Fruit fly (Drosophila melanogaster) whole organism, embryonic: Measurements from ENCODE around the gene CG5639.

Experiments
- Adf1 ChIP-seq: fragments of 200-800 bp; sonication (Bioruptor generic); IDR thresholded peaks from 2 replicates; pipeline ENCODE4 v1.3.6; 2022; ENCODE audit warnings: missing biosample characterization, missing genetic modification characterization
- Antp ChIP-seq: fragments of 200-800 bp; sonication (Bioruptor generic); optimal IDR thresholded peaks from 3 replicates; lab custom pipeline; 2016; ENCODE audit warnings: missing biosample characterization, missing genetic modification characterization
- Awh ChIP-seq: fragments of 200-800 bp; sonication (Bioruptor generic); IDR thresholded peaks from 2 replicates; pipeline ENCODE4, ENCODE4 v1.3.6; 2022; ENCODE audit warnings: missing biosample characterization, missing genetic modification characterization
- B-H1 ChIP-seq: fragments of 200-800 bp; sonication (Bioruptor generic); IDR thresholded peaks from 3 replicates; pipeline ENCODE4 v1.3.6; 2022; ENCODE audit warnings: missing biosample characterization, missing genetic modification characterization
- CG11085 ChIP-seq: fragments of 200-800 bp; sonication (Bioruptor generic); IDR thresholded peaks from 2 replicates; pipeline ENCODE4 v1.3.6; 2022; ENCODE audit warnings: missing biosample characterization, missing genetic modification characterization
- CG11560 ChIP-seq: fragments of 200-800 bp; sonication (Bioruptor generic); IDR thresholded peaks from 3 replicates; pipeline ENCODE4 v1.3.6; 2022; ENCODE audit warnings: missing biosample characterization, missing genetic modification characterization
- CG11695 ChIP-seq: fragments of 200-800 bp; sonication (Bioruptor generic); IDR thresholded peaks from 3 replicates; pipeline ENCODE4 v1.3.6; 2022; ENCODE audit warnings: missing biosample characterization, missing genetic modification characterization
- CG18011 ChIP-seq: fragments of 200-800 bp; sonication (Bioruptor generic); optimal IDR thresholded peaks from 2 replicates; lab custom pipeline; 2017; ENCODE audit warnings: missing biosample characterization, missing genetic modification characterization, mild to moderate bottlenecking, moderate library complexity, missing genotype
- CG18599 ChIP-seq: fragments of 200-800 bp; sonication (Bioruptor generic); optimal IDR thresholded peaks from 3 replicates; lab custom pipeline; 2017; ENCODE audit warnings: missing biosample characterization, missing genetic modification characterization, mild to moderate bottlenecking, moderate library complexity, missing genetic modification reagents
- CG2116 ChIP-seq: fragments of 200-800 bp; sonication (Bioruptor generic); optimal IDR thresholded peaks from 3 replicates; lab custom pipeline; 2018; ENCODE audit warnings: missing biosample characterization, mild to moderate bottlenecking, missing genetic modification characterization
- CG2199 ChIP-seq: fragments of 200-800 bp; sonication (Bioruptor generic); IDR thresholded peaks from 3 replicates; pipeline ENCODE4 v1.3.6; 2022; ENCODE audit warnings: missing biosample characterization, missing genetic modification characterization
- CG2712 ChIP-seq: fragments of 200-800 bp; optimal IDR thresholded peaks from 3 replicates; lab custom pipeline; 2019; ENCODE audit warnings: missing biosample characterization, mild to moderate bottlenecking, missing genetic modification characterization, moderate library complexity
- CG4404 ChIP-seq: fragments of 200-800 bp; sonication (Bioruptor generic); IDR thresholded peaks from 2 replicates; pipeline ENCODE4 v1.3.6; 2022; ENCODE audit warnings: missing biosample characterization, missing genetic modification characterization
- CG5180 ChIP-seq: fragments of 200-800 bp; sonication (Bioruptor generic); optimal IDR thresholded peaks from 3 replicates; lab custom pipeline; 2017; ENCODE audit warnings: missing biosample characterization, missing genetic modification characterization, mild to moderate bottlenecking, moderate library complexity, missing genetic modification reagents
- CG6813 ChIP-seq: fragments of 200-800 bp; sonication (Bioruptor generic); optimal IDR thresholded peaks from 2 replicates; lab custom pipeline; 2017; ENCODE audit warnings: missing biosample characterization, missing genetic modification characterization, mild to moderate bottlenecking, moderate library complexity, missing genetic modification reagents
- D19A ChIP-seq: fragments of 200-800 bp; optimal IDR thresholded peaks from 3 replicates; lab custom pipeline; 2019; ENCODE audit warnings: missing biosample characterization, mild to moderate bottlenecking, missing genetic modification characterization, moderate library complexity
- ERR ChIP-seq: fragments of 200-800 bp; sonication (Bioruptor generic); optimal IDR thresholded peaks from 2 replicates; lab custom pipeline; 2016; ENCODE audit warnings: missing biosample characterization, missing genetic modification characterization
- H15 ChIP-seq: fragments of 200-800 bp; sonication (Bioruptor generic); IDR thresholded peaks from 3 replicates; pipeline ENCODE4 v1.3.6; 2022; ENCODE audit warnings: missing biosample characterization, missing genetic modification characterization
- HLH54F ChIP-seq: fragments of 200-800 bp; sonication (Bioruptor generic); optimal IDR thresholded peaks from 3 replicates; lab custom pipeline; 2016; ENCODE audit warnings: missing biosample characterization, missing genetic modification characterization
- Hmx ChIP-seq: fragments of 200-800 bp; sonication (Bioruptor generic); optimal IDR thresholded peaks from 2 replicates; lab custom pipeline; 2016; ENCODE audit warnings: missing biosample characterization, missing genetic modification characterization
- Jarid2 ChIP-seq: fragments of 200-800 bp; sonication (Bioruptor generic); optimal IDR thresholded peaks from 3 replicates; lab custom pipeline; 2017; ENCODE audit warnings: mild to moderate bottlenecking, missing biosample characterization, missing genetic modification reagents, missing genetic modification characterization
- MESR4 ChIP-seq: fragments of 200-800 bp; sonication (Bioruptor generic); optimal IDR thresholded peaks from 2 replicates; lab custom pipeline; 2018; ENCODE audit warnings: missing biosample characterization, mild to moderate bottlenecking, missing genetic modification characterization, moderate library complexity
- Opbp ChIP-seq: fragments of 200-800 bp; sonication (Bioruptor generic); IDR thresholded peaks from 3 replicates; pipeline ENCODE4 v1.3.6; 2022; ENCODE audit warnings: missing biosample characterization, missing genetic modification characterization; ENCODE audit not compliant: partially characterized antibody
- Sin3A ChIP-seq: fragments of >200 bp; optimal IDR thresholded peaks from 2 replicates; lab custom pipeline; 2018
- Six4 ChIP-seq: fragments of 200-800 bp; sonication (Bioruptor generic); optimal IDR thresholded peaks from 2 replicates; lab custom pipeline; 2016; ENCODE audit warnings: missing biosample characterization, missing genetic modification characterization
- Sox102F ChIP-seq: fragments of 200-800 bp; sonication (Bioruptor generic); optimal IDR thresholded peaks from 2 replicates; lab custom pipeline; 2018; ENCODE audit warnings: missing biosample characterization, mild to moderate bottlenecking, missing genetic modification characterization, moderate library complexity
- Sry-δ ChIP-seq: fragments of 200-800 bp; sonication (Bioruptor generic); optimal IDR thresholded peaks from 2 replicates; lab custom pipeline; 2016; ENCODE audit warnings: missing biosample characterization, missing genetic modification characterization
- abd-A ChIP-seq: fragments of 200-800 bp; sonication (Bioruptor generic); optimal IDR thresholded peaks from 3 replicates; lab custom pipeline; 2019; ENCODE audit warnings: missing biosample characterization, mild to moderate bottlenecking, missing genetic modification characterization, moderate library complexity
- caup ChIP-seq: fragments of 200-800 bp; sonication (Bioruptor generic); optimal IDR thresholded peaks from 3 replicates; lab custom pipeline; 2017; ENCODE audit warnings: missing biosample characterization, mild to moderate bottlenecking, missing genetic modification characterization, moderate library complexity; ENCODE audit not compliant: severe bottlenecking
- cg ChIP-seq: fragments of 200-800 bp; sonication (Bioruptor generic); optimal IDR thresholded peaks from 3 replicates; lab custom pipeline; 2019; ENCODE audit warnings: missing biosample characterization, mild to moderate bottlenecking, missing genetic modification characterization, moderate library complexity
- ci ChIP-seq: fragments of 200-800 bp; sonication (Bioruptor generic); IDR thresholded peaks from 3 replicates; pipeline ENCODE4 v1.3.6; 2022; ENCODE audit warnings: missing biosample characterization, missing genetic modification characterization
- esg ChIP-seq: fragments of 200-800 bp; sonication (Bioruptor generic); conservative IDR thresholded peaks from 2 replicates; pipeline ENCODE4 v1.3.6; 2022; ENCODE audit warnings: missing biosample characterization, missing genetic modification characterization
- fru ChIP-seq: fragments of >200 bp; optimal IDR thresholded peaks from 2 replicates; lab custom pipeline; 2017
- ftz-f1 ChIP-seq: fragments of 200-800 bp; sonication (Bioruptor generic); optimal IDR thresholded peaks from 2 replicates; lab custom pipeline; 2016; ENCODE audit warnings: missing biosample characterization, missing genetic modification characterization
- gcm ChIP-seq: fragments of 200-800 bp; sonication (Bioruptor generic); optimal IDR thresholded peaks from 2 replicates; lab custom pipeline; 2019; ENCODE audit warnings: missing biosample characterization, mild to moderate bottlenecking, missing genetic modification characterization, moderate library complexity
- ind ChIP-seq: fragments of 200-800 bp; sonication (Bioruptor generic); optimal IDR thresholded peaks from 3 replicates; lab custom pipeline; 2016; ENCODE audit warnings: missing biosample characterization, missing genetic modification characterization
- klu ChIP-seq: fragments of 200-800 bp; sonication (Bioruptor generic); IDR thresholded peaks from 2 replicates; pipeline ENCODE4 v1.3.6; 2022; ENCODE audit warnings: missing biosample characterization, missing genetic modification characterization
- lov ChIP-seq, 2 experiments: fragments of 200-800 bp in 1 of 2; fragments of >200 bp in 1 of 2; sonication (Bioruptor generic) in 1 of 2; IDR thresholded peaks in 1 of 2; optimal IDR thresholded peaks in 1 of 2; 2 replicates in 1 of 2; 3 replicates in 1 of 2; pipeline versions ENCODE4 v1.3.6 to Lab custom; 2017 to 2022; ENCODE audit warnings: missing biosample characterization in 1 of 2, missing genetic modification characterization in 1 of 2
- nau ChIP-seq: fragments of 200-800 bp; sonication (Bioruptor generic); optimal IDR thresholded peaks from 3 replicates; lab custom pipeline; 2017; ENCODE audit warnings: missing biosample characterization, mild to moderate bottlenecking, missing genetic modification characterization, missing genetic modification reagents
- nerfin-2 ChIP-seq: fragments of 200-800 bp; sonication (Bioruptor generic); IDR thresholded peaks from 2 replicates; pipeline ENCODE4 v1.3.6; 2022; ENCODE audit warnings: missing biosample characterization, missing genetic modification characterization; ENCODE audit not compliant: partially characterized antibody
- otp ChIP-seq: fragments of 200-800 bp; sonication (Bioruptor generic); IDR thresholded peaks from 3 replicates; pipeline ENCODE4, ENCODE4 v1.3.6; 2022; ENCODE audit warnings: missing biosample characterization, missing genetic modification characterization
- pzg ChIP-seq: fragments of 200-800 bp; sonication (Bioruptor generic); optimal IDR thresholded peaks from 3 replicates; lab custom pipeline; 2018; ENCODE audit warnings: missing biosample characterization, mild to moderate bottlenecking, missing genetic modification characterization, moderate library complexity
- schlank ChIP-seq: fragments of 200-800 bp; sonication (Bioruptor generic); optimal IDR thresholded peaks from 2 replicates; lab custom pipeline; 2018; ENCODE audit warnings: missing biosample characterization, mild to moderate bottlenecking, missing genetic modification characterization
- sens ChIP-seq: fragments of 200-800 bp; sonication (Bioruptor generic); peaks from one replicate; lab custom pipeline; 2016; ENCODE audit warnings: missing biosample characterization, missing genetic modification characterization
- so ChIP-seq: fragments of 200-800 bp; sonication (Bioruptor generic); IDR thresholded peaks from 3 replicates; pipeline ENCODE4 v1.3.6; 2022; ENCODE audit warnings: missing biosample characterization, missing genetic modification characterization
- sob ChIP-seq: fragments of 200-800 bp; sonication (Bioruptor generic); IDR thresholded peaks from 2 replicates; pipeline ENCODE4 v1.3.6; 2022; ENCODE audit warnings: missing biosample characterization, missing genetic modification characterization
- sqz ChIP-seq: fragments of 200-800 bp; sonication (Bioruptor generic); optimal IDR thresholded peaks from 3 replicates; lab custom pipeline; 2018; ENCODE audit warnings: missing biosample characterization, mild to moderate bottlenecking, missing genetic modification characterization
- z ChIP-seq: fragments of 200-800 bp; sonication (Bioruptor generic); IDR thresholded peaks from 3 replicates; pipeline ENCODE4 v1.3.6; 2022; ENCODE audit warnings: missing biosample characterization, missing genetic modification characterization
- zfh2 ChIP-seq: fragments of 200-800 bp; sonication (Bioruptor generic); optimal IDR thresholded peaks from 2 replicates; lab custom pipeline; 2016; ENCODE audit warnings: missing biosample characterization, missing genetic modification characterization

Gene CG5639

dm6 chr3R:27556972-27557371 is 39.0 kb downstream of the CG5639 start (continued):
- TF ChIP-seq lov (optimal IDR thresholded peaks at IDR 0.05; lab: Kevin White, UChicago) (no peak), lov (GFP tag; IDR thresholded peaks at IDR 0.05; lab: Robert Waterston, UW) (no peak), nau (GFP tag; lab: Kevin White, UChicago) (no peak), CG18011 (GFP tag; lab: Kevin White, UChicago) (no peak), Adf1 (0 out of 2 replicates have a peak, but pooled peaks have one; percentile 10), MESR4 (no peak), pzg (no peak), caup (GFP tag; lab: Kevin White, UChicago) (peak; percentile 51), ERR (GFP tag; lab: Kevin White, UChicago) (no peak), CG11695 (GFP tag; lab: Robert Waterston, UW) (peak; percentile 46; the same call in 2 of the 3 replicates), Antp (GFP tag; lab: Kevin White, UChicago) (peak; percentile 19), B-H1 (GFP tag; lab: Robert Waterston, UW) (no peak), fru (no peak), CG4404 (GFP tag; lab: Robert Waterston, UW) (no peak), CG2116 (GFP tag; lab: Kevin White, UChicago) (no peak), so (GFP tag; lab: Robert Waterston, UW) (peak; percentile 43; the same call in 1 of the 3 replicates), H15 (0 out of 3 replicates have a peak, but pooled peaks have one; percentile 17), schlank (tag; lab: Kevin White, UChicago) (no peak), zfh2 (peak; percentile 54), Hmx (no peak), Sin3A (lab: Kevin White, UChicago) (no peak)

dm6 chr3R:27556466-27556865 is 39.5 kb downstream of the CG5639 start:
- peak; percentile 62 for TF ChIP-seq D19A
- TF ChIP-seq ci (GFP tag; lab: Robert Waterston, UW): 0 out of 3 replicates have a peak, but pooled peaks have one; percentile 18
- peak; percentile 69 for TF ChIP-seq gcm (GFP tag; lab: Kevin White, UChicago)
- no peak for TF ChIP-seq CG6813
- TF ChIP-seq z (GFP tag; lab: Robert Waterston, UW): peak; percentile 90
- no peak for TF ChIP-seq CG11560 (tag; lab: Robert Waterston, UW)
- TF ChIP-seq otp (GFP tag; lab: Robert Waterston, UW): 0 out of 3 replicates have a peak, but pooled peaks have one; percentile 36
- TF ChIP-seq CG2199: 0 out of 3 replicates have a peak, but pooled peaks have one; percentile 16

- TF ChIP-seq CG5180 (no peak), Awh (GFP tag; lab: Robert Waterston, UW) (peak; percentile 52; the same call in 1 of the 2 replicates), gcm (GFP tag; lab: Kevin White, UChicago) (no peak), CG2199 (no peak), Six4 (no peak), so (GFP tag; lab: Robert Waterston, UW) (no peak), HLH54F (GFP tag; lab: Kevin White, UChicago) (no peak), esg (GFP tag; lab: Robert Waterston, UW) (no peak), Sry-δ (GFP tag; lab: Kevin White, UChicago) (no peak), CG11085 (GFP tag; lab: Robert Waterston, UW) (no peak), ind (GFP tag; lab: Kevin White, UChicago) (no peak), CG2712 (no peak), sens (GFP tag; lab: Kevin White, UChicago) (peak; percentile 23), Sox102F (no peak), nerfin-2 (GFP tag; lab: Robert Waterston, UW) (no peak), Opbp (GFP tag; lab: Robert Waterston, UW) (no peak), abd-A (peak; percentile 18), CG18599 (GFP tag; lab: Kevin White, UChicago) (no peak), sqz (GFP tag; lab: Kevin White, UChicago) (peak; percentile 6), klu (no peak), Jarid2 (GFP tag; lab: Kevin White, UChicago) (no peak), ftz-f1 (GFP tag; lab: Kevin White, UChicago) (no peak), cg (GFP tag; lab: Kevin White, UChicago) (peak; percentile 21), sob (GFP tag; lab: Robert Waterston, UW) (no peak)
Measured at dm6 chr3R:27555853-27556252, 40.1 kb downstream of the CG5639 start.
